Worm (Caenorhabditis elegans): Measurements from ENCODE around the gene C07G2.5.

- no peak for TF ChIP-seq W03F9.2 (tag; optimal IDR thresholded peaks at IDR 0.05)
- no peak for TF ChIP-seq dao-5 (tag; optimal IDR thresholded peaks at IDR 0.05)
- no peak for TF ChIP-seq him-1 (tag; optimal IDR thresholded peaks at IDR 0.05)
Measured at ce11 chrIII:4544959-4545358, 46.1 kb upstream of the C07G2.5 start, which contains the start of gene M88.3.

Measured in whole organism, L4/young adult.